Worm (Caenorhabditis elegans) whole organism, L4 larva: ENCODE results near the gene Y15E3A.4.

Experiments
- D1046.2 ChIP-seq: fragments of 200-800 bp; sonication (Bioruptor generic); IDR thresholded peaks from 2 replicates; pipeline ENCODE4 v1.3.6; 2022; ENCODE audit warnings: missing genetic modification characterization, missing compliant biosample characterization
- Y75B8A.6 ChIP-seq: fragments of 200-800 bp; sonication (Bioruptor generic); IDR thresholded peaks from 2 replicates; pipeline ENCODE4 v1.3.6; 2022; ENCODE audit warnings: missing genetic modification reagents, missing genetic modification characterization, missing compliant biosample characterization
- ZK546.5 ChIP-seq, 2 experiments: sonication (generic microtip); optimal IDR thresholded peaks; 2 replicates each; lab custom pipeline; 2017; ENCODE audit warnings: missing biosample characterization in 2 of 2, missing genetic modification characterization in 2 of 2
- cey-2 ChIP-seq: sonication (generic microtip); optimal IDR thresholded peaks from 3 replicates; lab custom pipeline; 2017; ENCODE audit warnings: missing genetic modification characterization, mild to moderate bottlenecking, missing compliant biosample characterization, antibody characterized with exemption, borderline replicate concordance; ENCODE audit not compliant: insufficient read depth
- ctbp-1 ChIP-seq: fragments of 200-800 bp; sonication (Bioruptor generic); IDR thresholded peaks from 2 replicates; pipeline ENCODE4 v1.3.6; 2022; ENCODE audit warnings: missing genetic modification reagents, missing genetic modification characterization, missing compliant biosample characterization
- daf-16 ChIP-seq, 3 experiments: sonication (generic microtip); optimal IDR thresholded peaks; 2 replicates each; lab custom pipeline; 2016 to 2017; ENCODE audit warnings: missing genetic modification characterization in 3 of 3, missing genetic modification reagents in 3 of 3, mild to moderate bottlenecking in 2 of 3, missing compliant biosample characterization in 2 of 3, missing biosample characterization in 1 of 3, moderate library complexity in 1 of 3
- daf-8 ChIP-seq: fragments of 200-800 bp; sonication (Bioruptor generic); IDR thresholded peaks from 2 replicates; pipeline ENCODE4 v1.3.6; 2022; ENCODE audit warnings: missing genetic modification characterization, missing compliant biosample characterization
- dmd-9 ChIP-seq: fragments of 200-800 bp; sonication (Bioruptor generic); IDR thresholded peaks from 2 replicates; pipeline ENCODE4 v1.3.6; 2022; ENCODE audit warnings: missing genetic modification reagents, missing genetic modification characterization, missing compliant biosample characterization
- egl-27 ChIP-seq: sonication (generic microtip); optimal IDR thresholded peaks from 3 replicates; lab custom pipeline; 2017; ENCODE audit warnings: missing biosample characterization, missing genetic modification reagents, missing genetic modification characterization
- egl-43 ChIP-seq: fragments of 200-800 bp; sonication (Bioruptor generic); IDR thresholded peaks from 2 replicates; pipeline ENCODE4 v1.3.6; 2022; ENCODE audit warnings: missing genetic modification reagents, missing genetic modification characterization, missing compliant biosample characterization
- fkh-10 ChIP-seq: fragments of 150-350 bp; optimal IDR thresholded peaks from 2 replicates; lab custom pipeline; 2014; ENCODE audit warnings: missing biosample characterization, missing genetic modification reagents, missing genetic modification characterization
- gei-8 ChIP-seq: fragments of 200-800 bp; sonication (Bioruptor generic); optimal IDR thresholded peaks from 2 replicates; lab custom pipeline; 2018; ENCODE audit warnings: mild to moderate bottlenecking, missing genetic modification characterization, missing compliant biosample characterization
- hlh-11 ChIP-seq: fragments of 200-800 bp; sonication (Bioruptor generic); optimal IDR thresholded peaks from 2 replicates; lab custom pipeline; 2018; ENCODE audit warnings: mild to moderate bottlenecking, missing genetic modification characterization, missing compliant biosample characterization
- hlh-30 ChIP-seq: sonication (generic microtip); optimal IDR thresholded peaks from 2 replicates; lab custom pipeline; 2017; ENCODE audit warnings: antibody characterized with exemption, mild to moderate bottlenecking, missing genetic modification characterization, missing compliant biosample characterization; ENCODE audit not compliant: insufficient read depth
- hmg-1.1 ChIP-seq: fragments of 200-800 bp; sonication (Bioruptor generic); IDR thresholded peaks from 2 replicates; pipeline ENCODE4 v1.3.6; 2022; ENCODE audit warnings: missing genetic modification reagents, missing genetic modification characterization, missing compliant biosample characterization
- lin-29 ChIP-seq: fragments of 200-800 bp; sonication (Bioruptor generic); IDR thresholded peaks from 2 replicates; pipeline ENCODE4 v1.3.6; 2022; ENCODE audit warnings: missing genetic modification reagents, missing genetic modification characterization, missing compliant biosample characterization
- lir-3 ChIP-seq: sonication (generic microtip); optimal IDR thresholded peaks from 2 replicates; lab custom pipeline; 2016; ENCODE audit warnings: mild to moderate bottlenecking, missing genetic modification characterization, missing compliant biosample characterization
- madf-5 ChIP-seq, 2 experiments: fragments of 200-800 bp; sonication (Bioruptor generic); IDR thresholded peaks; 2 replicates each; pipeline ENCODE4 v1.3.6; 2022; ENCODE audit warnings: missing compliant biosample characterization in 2 of 2, missing genetic modification characterization in 2 of 2
- mxl-2 ChIP-seq: fragments of 200-800 bp; sonication (Bioruptor generic); conservative IDR thresholded peaks from 2 replicates; pipeline ENCODE4 v1.3.6; 2022; ENCODE audit warnings: missing genetic modification reagents, missing genetic modification characterization, missing compliant biosample characterization
- mxl-3 ChIP-seq: fragments of 200-800 bp; sonication (Bioruptor generic); optimal IDR thresholded peaks from 2 replicates; lab custom pipeline; 2018; ENCODE audit warnings: mild to moderate bottlenecking, missing genetic modification characterization, missing compliant biosample characterization
- nhr-102 ChIP-seq: sonication (generic microtip); optimal IDR thresholded peaks from 2 replicates; lab custom pipeline; 2016; ENCODE audit warnings: mild to moderate bottlenecking, missing genetic modification characterization, moderate library complexity, missing compliant biosample characterization
- nhr-237 ChIP-seq: sonication (generic microtip); optimal IDR thresholded peaks from 2 replicates; lab custom pipeline; 2017; ENCODE audit warnings: missing biosample characterization, missing genetic modification characterization
- nhr-25 ChIP-seq: sonication (generic microtip); optimal IDR thresholded peaks from 2 replicates; lab custom pipeline; 2017; ENCODE audit warnings: missing genetic modification characterization, mild to moderate bottlenecking, missing compliant biosample characterization, antibody characterized with exemption, moderate library complexity, borderline replicate concordance; ENCODE audit not compliant: insufficient read depth
- nhr-48 ChIP-seq: sonication (generic microtip); optimal IDR thresholded peaks from 2 replicates; lab custom pipeline; 2016; ENCODE audit warnings: mild to moderate bottlenecking, missing genetic modification characterization, missing compliant biosample characterization
- nhr-76 ChIP-seq: fragments of 150-350 bp; optimal IDR thresholded peaks from 2 replicates; lab custom pipeline; 2014; ENCODE audit warnings: missing biosample characterization, missing genetic modification characterization
- php-3 ChIP-seq: fragments of 200-800 bp; sonication (Bioruptor generic); IDR thresholded peaks from 2 replicates; pipeline ENCODE4 v1.3.6; 2022; ENCODE audit warnings: missing genetic modification reagents, missing genetic modification characterization, missing compliant biosample characterization
- set-16 ChIP-seq: fragments of 200-800 bp; sonication (Bioruptor generic); IDR thresholded peaks from 2 replicates; pipeline ENCODE4 v1.3.6; 2022; ENCODE audit warnings: missing genetic modification reagents, missing genetic modification characterization, missing compliant biosample characterization
- spr-1 ChIP-seq: sonication (generic microtip); optimal IDR thresholded peaks from 2 replicates; lab custom pipeline; 2016; ENCODE audit warnings: mild to moderate bottlenecking, missing genetic modification characterization, missing compliant biosample characterization
- tag-97 ChIP-seq: fragments of 200-800 bp; sonication (Bioruptor generic); IDR thresholded peaks from 2 replicates; pipeline ENCODE4 v1.3.6; 2022; ENCODE audit warnings: missing genetic modification characterization, missing compliant biosample characterization
- unc-62 ChIP-seq, 3 experiments: fragments of 150-350 bp in 1 of 3; sonication (generic microtip); optimal IDR thresholded peaks in 2 of 3; peaks in 1 of 3; 1 replicate in 1 of 3; 2 replicates in 2 of 3; lab custom pipeline; 2014 to 2017; ENCODE audit warnings: missing biosample characterization in 3 of 3, missing genetic modification characterization in 3 of 3, missing genetic modification reagents in 3 of 3, missing genotype in 1 of 3
- zip-11 ChIP-seq: fragments of 200-800 bp; sonication (Bioruptor generic); IDR thresholded peaks from 2 replicates; pipeline ENCODE4 v1.3.6; 2022; ENCODE audit warnings: missing genetic modification characterization, missing compliant biosample characterization

Gene Y15E3A.4

ce11 chrX:15308685-15309084 lies 22.1 kb upstream of the Y15E3A.4 start:
- peak; percentile 60 for TF ChIP-seq set-16 (GFP tag; lab: Robert Waterston, UW)
- TF ChIP-seq daf-16 (GFP tag; optimal IDR thresholded peaks at IDR 0.05; lab: Kevin White, UChicago), result no peak
- TF ChIP-seq daf-16 (tag; optimal IDR thresholded peaks at IDR 0.05; lab: Kevin White, UChicago), result no peak
- 0 out of 2 replicates have a peak, but pooled peaks have one; percentile 38 for TF ChIP-seq dmd-9 (GFP tag; lab: Robert Waterston, UW)

- TF ChIP-seq unc-62 (GFP tag; optimal IDR thresholded peaks at IDR 0.05 in 1 of 2; lab: Kevin White, UChicago) (peak in 1 of 2 experiments; percentile 60), unc-62 (tag; optimal IDR thresholded peaks at IDR 0.05; lab: Kevin White, UChicago) (no peak), nhr-76 (tag; lab: Kevin White, UChicago) (no peak), lin-29 (no peak), mxl-2 (GFP tag; lab: Robert Waterston, UW) (no peak)
These were observed 21.6 kb upstream of the Y15E3A.4 start, which contains the start of gene nhr-91 for ce11 chrX:15309138-15309537. Gene nhr-91, plus strand, starts transcription at chrX:15309369.

DNA sequence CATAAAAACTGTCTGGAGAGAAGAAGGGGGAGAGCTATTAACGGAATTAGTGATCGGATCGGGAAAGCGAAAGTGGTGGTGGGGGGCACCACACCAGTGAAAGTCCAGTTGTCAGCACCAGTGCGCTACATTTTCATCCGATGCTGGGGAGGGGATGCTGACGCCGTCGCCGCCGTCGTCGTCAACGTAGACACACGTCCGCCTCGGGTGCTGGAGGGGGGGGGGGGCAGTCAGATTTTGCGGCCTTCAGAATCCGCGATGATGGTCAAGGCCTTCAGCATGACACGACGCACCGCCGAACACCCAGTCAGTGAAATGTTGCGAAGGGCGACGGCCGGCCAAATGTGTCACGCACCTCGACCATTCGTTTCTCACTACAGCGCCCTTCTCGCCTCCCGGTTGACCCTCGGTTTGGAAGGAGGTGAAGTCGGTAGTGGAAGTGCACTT lies 20.4 kb upstream of the Y15E3A.4 start:
- TF ChIP-seq dmd-9 (GFP tag; lab: Robert Waterston, UW) (no peak), set-16 (GFP tag; lab: Robert Waterston, UW) (peak; percentile 96), unc-62 (GFP tag; optimal IDR thresholded peaks at IDR 0.05 in 1 of 2; lab: Kevin White, UChicago) (peak in 1 of 2 experiments; percentile 54), unc-62 (tag; optimal IDR thresholded peaks at IDR 0.05; lab: Kevin White, UChicago) (no peak), mxl-3 (GFP tag; lab: Kevin White, UChicago) (peak; percentile 48), egl-43 (GFP tag; lab: Robert Waterston, UW) (peak; percentile 69; the same call in 1 of the 2 replicates), hlh-11 (peak; percentile 65), ctbp-1 (GFP tag; lab: Robert Waterston, UW) (no peak), zip-11 (GFP tag; lab: Robert Waterston, UW) (no peak), nhr-48 (tag; lab: Kevin White, UChicago) (no peak), nhr-102 (tag; lab: Kevin White, UChicago) (no peak), D1046.2 (GFP tag; lab: Robert Waterston, UW) (no peak), nhr-25 (tag; lab: Kevin White, UChicago) (peak; percentile 87), daf-8 (no peak), nhr-237 (tag; lab: Kevin White, UChicago) (no peak), tag-97 (no peak), spr-1 (tag; lab: Kevin White, UChicago) (no peak), Y75B8A.6 (GFP tag; lab: Robert Waterston, UW) (no peak), fkh-10 (no peak), hlh-30 (tag; lab: Kevin White, UChicago) (peak; percentile 11), gei-8 (GFP tag; lab: Kevin White, UChicago) (no peak), mxl-2 (GFP tag; lab: Robert Waterston, UW) (no peak)

DNA sequence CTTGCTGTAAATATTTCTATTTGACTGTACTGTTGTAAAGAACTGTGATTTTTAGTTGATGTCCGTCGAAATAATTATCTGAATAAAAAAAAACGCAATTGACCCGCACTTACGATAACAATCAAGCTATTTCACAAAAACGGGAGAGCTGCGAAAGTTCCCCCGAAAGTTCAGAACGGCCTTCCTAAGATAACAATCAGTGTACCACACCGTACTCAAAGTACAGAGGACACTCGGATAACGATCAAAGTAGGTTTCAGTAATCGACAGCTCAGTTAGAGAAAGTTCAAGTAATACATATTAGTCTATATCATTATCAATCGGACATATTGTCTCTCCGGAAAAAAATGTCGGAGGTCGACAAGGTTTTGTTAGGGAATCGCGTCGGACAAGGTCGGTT lies 19.8 kb upstream of the Y15E3A.4 start:
- TF ChIP-seq hmg-1.1 (no peak), unc-62 (GFP tag; optimal IDR thresholded peaks at IDR 0.05 in 1 of 2; lab: Kevin White, UChicago) (peak in 1 of 2 experiments; percentile 27), unc-62 (tag; optimal IDR thresholded peaks at IDR 0.05; lab: Kevin White, UChicago) (no peak), fkh-10 (no peak)

DNA sequence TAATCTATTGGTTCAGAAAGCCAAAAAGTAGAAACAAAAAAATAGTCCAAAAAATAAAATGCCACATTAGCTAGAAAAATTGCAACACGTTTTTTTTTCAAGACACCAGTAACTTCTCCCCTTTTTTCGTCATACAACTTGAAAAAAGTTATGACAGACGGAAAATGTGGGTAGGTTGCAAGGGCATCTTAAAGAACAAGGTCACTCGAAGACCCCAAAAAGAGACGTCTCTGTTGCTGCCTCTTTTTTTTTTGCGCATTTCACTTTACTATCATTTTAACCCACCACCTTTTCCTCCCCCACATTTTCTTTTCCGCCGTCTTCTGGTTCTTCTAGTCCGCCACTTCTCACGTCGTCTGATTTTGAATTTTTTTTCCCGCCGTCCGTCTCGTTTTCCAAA lies 18.7 kb upstream of the Y15E3A.4 start:
- TF ChIP-seq ZK546.5 (tag; optimal IDR thresholded peaks at IDR 0.05; lab: Kevin White, UChicago) (no peak), lir-3 (tag; lab: Kevin White, UChicago) (no peak), madf-5 (GFP tag; IDR thresholded peaks at IDR 0.05; lab: Robert Waterston, UW) (no peak), egl-27 (tag; lab: Kevin White, UChicago) (no peak), nhr-25 (tag; lab: Kevin White, UChicago) (peak; percentile 14), cey-2 (tag; lab: Kevin White, UChicago) (no peak), php-3 (no peak), mxl-3 (GFP tag; lab: Kevin White, UChicago) (no peak)
